Fruit fly (Drosophila melanogaster) whole organism, embryonic: ENCODE results near the gene CG31636.

ENCODE experiments used
- Ada2b ChIP-seq: fragments of 200-800 bp; sonication (Bioruptor generic); IDR thresholded peaks from 2 replicates; pipeline ENCODE4 v1.3.6; 2022; ENCODE audit warnings: missing biosample characterization, missing genetic modification characterization
- Blimp-1 ChIP-seq: fragments of 200-800 bp; sonication (Bioruptor generic); optimal IDR thresholded peaks from 3 replicates; lab custom pipeline; 2018; ENCODE audit warnings: missing biosample characterization, missing genetic modification characterization, mild to moderate bottlenecking, moderate library complexity, missing genetic modification reagents
- C15 ChIP-seq: fragments of 200-800 bp; sonication (Bioruptor generic); IDR thresholded peaks from 3 replicates; pipeline ENCODE4 v1.3.6; 2022; ENCODE audit warnings: missing biosample characterization, missing genetic modification characterization
- CG10366 ChIP-seq: fragments of 200-800 bp; sonication (Bioruptor generic); IDR thresholded peaks from 2 replicates; pipeline ENCODE4 v1.3.6; 2022; ENCODE audit warnings: missing biosample characterization, missing genetic modification characterization
- CG10431 ChIP-seq: fragments of 200-800 bp; sonication (Bioruptor generic); optimal IDR thresholded peaks from 3 replicates; lab custom pipeline; 2018; ENCODE audit warnings: missing biosample characterization, mild to moderate bottlenecking, missing genetic modification characterization
- CG11456 ChIP-seq: fragments of 200-800 bp; sonication (Bioruptor generic); IDR thresholded peaks from 3 replicates; pipeline ENCODE4 v1.3.6; 2022; ENCODE audit warnings: missing biosample characterization, missing genetic modification characterization
- CG12155 ChIP-seq: fragments of 200-800 bp; sonication (Bioruptor generic); optimal IDR thresholded peaks from 3 replicates; lab custom pipeline; 2016; ENCODE audit warnings: missing biosample characterization, missing genetic modification characterization
- CG14441 ChIP-seq: fragments of 200-800 bp; sonication (Bioruptor generic); IDR thresholded peaks from 2 replicates; pipeline ENCODE4 v1.3.6; 2022; ENCODE audit warnings: missing biosample characterization, missing genetic modification characterization
- CG14667 ChIP-seq: fragments of 200-800 bp; sonication (Bioruptor generic); IDR thresholded peaks from 2 replicates; pipeline ENCODE4 v1.3.6; 2022; ENCODE audit warnings: missing biosample characterization, missing genetic modification characterization
- CG15514 ChIP-seq: fragments of 200-800 bp; sonication (Bioruptor generic); optimal IDR thresholded peaks from 3 replicates; lab custom pipeline; 2017; ENCODE audit warnings: missing biosample characterization, missing genetic modification characterization, mild to moderate bottlenecking, moderate library complexity, missing genetic modification reagents
- CG16815 ChIP-seq: fragments of 200-800 bp; sonication (Bioruptor generic); optimal IDR thresholded peaks from 3 replicates; lab custom pipeline; 2017; ENCODE audit warnings: missing biosample characterization, mild to moderate bottlenecking, missing genetic modification characterization
- CG17186 ChIP-seq: fragments of 200-800 bp; sonication (Bioruptor generic); optimal IDR thresholded peaks from 3 replicates; lab custom pipeline; 2017; ENCODE audit warnings: missing biosample characterization, missing genetic modification reagents, missing genetic modification characterization
- CG3163 ChIP-seq: fragments of 200-800 bp; sonication (Bioruptor generic); optimal IDR thresholded peaks from 3 replicates; lab custom pipeline; 2016; ENCODE audit warnings: missing biosample characterization, missing genetic modification characterization
- CG33213 ChIP-seq: fragments of 200-800 bp; sonication (Bioruptor generic); optimal IDR thresholded peaks from 3 replicates; lab custom pipeline; 2016; ENCODE audit warnings: missing biosample characterization, missing genetic modification characterization
- CG3847 ChIP-seq: fragments of 200-800 bp; sonication (Bioruptor generic); IDR thresholded peaks from 2 replicates; pipeline ENCODE4 v1.3.6; 2022; ENCODE audit warnings: missing biosample characterization, missing genetic modification characterization
- CG8290 ChIP-seq, 3 experiments: fragments of 200-800 bp; sonication (Bioruptor generic); optimal IDR thresholded peaks; 2 replicates each; lab custom pipeline; 2016 to 2019; ENCODE audit warnings: missing biosample characterization in 3 of 3, missing genetic modification characterization in 3 of 3, mild to moderate bottlenecking in 2 of 3, moderate library complexity in 1 of 3
- Camta ChIP-seq: fragments of 200-800 bp; sonication (Bioruptor generic); optimal IDR thresholded peaks from 2 replicates; lab custom pipeline; 2016; ENCODE audit warnings: missing biosample characterization, missing genetic modification characterization
- Dad ChIP-seq: fragments of 200-800 bp; sonication (Bioruptor generic); optimal IDR thresholded peaks from 3 replicates; lab custom pipeline; 2016; ENCODE audit warnings: missing biosample characterization, missing genetic modification characterization
- Dbx ChIP-seq: fragments of 200-800 bp; sonication (Bioruptor generic); IDR thresholded peaks from 3 replicates; pipeline ENCODE4 v1.3.6; 2022; ENCODE audit warnings: missing biosample characterization, missing genetic modification characterization
- Dek ChIP-seq: fragments of 200-800 bp; sonication (Bioruptor generic); optimal IDR thresholded peaks from 3 replicates; lab custom pipeline; 2019; ENCODE audit warnings: missing biosample characterization, mild to moderate bottlenecking, missing genetic modification characterization, moderate library complexity
- Fer1 ChIP-seq: fragments of 200-800 bp; sonication (Bioruptor generic); optimal IDR thresholded peaks from 2 replicates; lab custom pipeline; 2017; ENCODE audit warnings: missing biosample characterization, mild to moderate bottlenecking, missing genetic modification characterization
- H2.0 ChIP-seq: fragments of 200-800 bp; sonication (Bioruptor generic); IDR thresholded peaks from 2 replicates; pipeline ENCODE4 v1.3.6; 2022; ENCODE audit warnings: missing biosample characterization, missing genetic modification characterization
- Hmx ChIP-seq: fragments of 200-800 bp; sonication (Bioruptor generic); optimal IDR thresholded peaks from 2 replicates; lab custom pipeline; 2016; ENCODE audit warnings: missing biosample characterization, missing genetic modification characterization
- Hr3 ChIP-seq: fragments of 200-800 bp; sonication (Bioruptor generic); optimal IDR thresholded peaks from 3 replicates; lab custom pipeline; 2016; ENCODE audit warnings: missing biosample characterization, missing genetic modification characterization
- Med ChIP-seq: fragments of 200-800 bp; sonication (Bioruptor generic); peaks from one replicate; lab custom pipeline; 2016; ENCODE audit warnings: missing biosample characterization, missing genetic modification characterization, mild to moderate bottlenecking, inconsistent platforms, moderate library complexity
- Nf-YC ChIP-seq: fragments of 200-800 bp; optimal IDR thresholded peaks from 3 replicates; lab custom pipeline; 2019; ENCODE audit warnings: missing biosample characterization, mild to moderate bottlenecking, missing genetic modification characterization, moderate library complexity
- Rx ChIP-seq: fragments of 200-800 bp; sonication (Bioruptor generic); IDR thresholded peaks from 2 replicates; pipeline ENCODE4 v1.3.6; 2022; ENCODE audit warnings: missing biosample characterization, missing genetic modification characterization
- Sox102F ChIP-seq: fragments of 200-800 bp; sonication (Bioruptor generic); optimal IDR thresholded peaks from 2 replicates; lab custom pipeline; 2018; ENCODE audit warnings: missing biosample characterization, mild to moderate bottlenecking, missing genetic modification characterization, moderate library complexity
- Sry-δ ChIP-seq: fragments of 200-800 bp; sonication (Bioruptor generic); optimal IDR thresholded peaks from 2 replicates; lab custom pipeline; 2016; ENCODE audit warnings: missing biosample characterization, missing genetic modification characterization
- Tbp ChIP-seq: fragments of >200 bp; optimal IDR thresholded peaks from 2 replicates; lab custom pipeline; 2018; ENCODE audit warnings: missing biosample characterization, missing genetic modification characterization
- Xrp1 ChIP-seq: fragments of 200-800 bp; sonication (Bioruptor generic); IDR thresholded peaks from 2 replicates; pipeline ENCODE4 v1.3.6; 2022; ENCODE audit warnings: missing biosample characterization, missing genetic modification characterization
- ash1 ChIP-seq: fragments of 200-800 bp; sonication (Bioruptor generic); optimal IDR thresholded peaks from 2 replicates; lab custom pipeline; 2018; ENCODE audit warnings: missing biosample characterization, mild to moderate bottlenecking, missing genetic modification characterization
- bsh ChIP-seq, 2 experiments: fragments of 200-800 bp; sonication (Bioruptor generic); optimal IDR thresholded peaks; 2 replicates each; lab custom pipeline; 2017 to 2018; ENCODE audit warnings: mild to moderate bottlenecking in 2 of 2, missing biosample characterization in 2 of 2, missing genetic modification characterization in 2 of 2, moderate library complexity in 1 of 2
- chm ChIP-seq: fragments of 200-800 bp; sonication (Bioruptor generic); IDR thresholded peaks from 2 replicates; pipeline ENCODE4 v1.3.6; 2022; ENCODE audit warnings: missing biosample characterization, missing genetic modification characterization
- disco-r ChIP-seq: fragments of 200-800 bp; sonication (Bioruptor generic); optimal IDR thresholded peaks from 2 replicates; lab custom pipeline; 2016; ENCODE audit warnings: missing biosample characterization, missing genetic modification characterization
- ems ChIP-seq: fragments of 200-800 bp; sonication (Bioruptor generic); optimal IDR thresholded peaks from 3 replicates; lab custom pipeline; 2016; ENCODE audit warnings: missing biosample characterization, missing genetic modification characterization
- eyg ChIP-seq: fragments of 200-800 bp; sonication (Bioruptor generic); optimal IDR thresholded peaks from 3 replicates; lab custom pipeline; 2016; ENCODE audit warnings: missing biosample characterization, missing genetic modification characterization
- fd102C ChIP-seq: fragments of 200-800 bp; sonication (Bioruptor generic); optimal IDR thresholded peaks from 2 replicates; lab custom pipeline; 2018; ENCODE audit warnings: missing biosample characterization, mild to moderate bottlenecking, missing genetic modification characterization, moderate library complexity
- grn ChIP-seq: fragments of 200-800 bp; sonication (Bioruptor generic); optimal IDR thresholded peaks from 3 replicates; lab custom pipeline; 2017; ENCODE audit warnings: missing biosample characterization, missing genetic modification characterization
- ham ChIP-seq: fragments of 200-800 bp; sonication (Bioruptor generic); IDR thresholded peaks from 2 replicates; pipeline ENCODE4 v1.3.6; 2022; ENCODE audit warnings: missing biosample characterization, missing genetic modification characterization
- jumu ChIP-seq: fragments of 200-800 bp; sonication (Bioruptor generic); optimal IDR thresholded peaks from 3 replicates; lab custom pipeline; 2016; ENCODE audit warnings: missing biosample characterization, missing genetic modification characterization
- knrl ChIP-seq: fragments of 200-800 bp; sonication (Bioruptor generic); IDR thresholded peaks from 3 replicates; pipeline ENCODE4 v1.3.6; 2022; ENCODE audit warnings: missing biosample characterization, missing genetic modification characterization; ENCODE audit not compliant: partially characterized antibody
- mld ChIP-seq: fragments of 200-800 bp; sonication (Bioruptor generic); IDR thresholded peaks from 3 replicates; pipeline ENCODE4 v1.3.6; 2022; ENCODE audit warnings: missing biosample characterization, missing genetic modification characterization; ENCODE audit not compliant: partially characterized antibody
- nmo ChIP-seq: fragments of 200-800 bp; sonication (Bioruptor generic); optimal IDR thresholded peaks from 2 replicates; lab custom pipeline; 2018; ENCODE audit warnings: missing biosample characterization, mild to moderate bottlenecking, missing genetic modification characterization, moderate library complexity
- onecut ChIP-seq: fragments of 200-800 bp; sonication (Bioruptor generic); IDR thresholded peaks from 2 replicates; pipeline ENCODE4 v1.3.6; 2022; ENCODE audit warnings: missing biosample characterization, missing genetic modification characterization
- otp ChIP-seq: fragments of 200-800 bp; sonication (Bioruptor generic); IDR thresholded peaks from 3 replicates; pipeline ENCODE4, ENCODE4 v1.3.6; 2022; ENCODE audit warnings: missing biosample characterization, missing genetic modification characterization
- pan ChIP-seq, 4 experiments: fragments of >200 bp in 3 of 4; fragments of 200-800 bp in 1 of 4; sonication (Bioruptor generic) in 1 of 4; optimal IDR thresholded peaks in 3 of 4; IDR thresholded peaks in 1 of 4; 2 replicates each; pipeline versions ENCODE4 v1.3.6 to Lab custom; 2017 to 2022; ENCODE audit warnings: missing biosample characterization in 2 of 4, missing genetic modification characterization in 2 of 4, mixed read lengths in 1 of 4
- pum ChIP-seq: fragments of 200-800 bp; sonication (Bioruptor generic); optimal IDR thresholded peaks from 2 replicates; lab custom pipeline; 2016; ENCODE audit warnings: missing biosample characterization, missing genetic modification characterization
- yki ChIP-seq: fragments of >200 bp; optimal IDR thresholded peaks from 3 replicates; lab custom pipeline; 2018
- zen2 ChIP-seq: fragments of 200-800 bp; sonication (Bioruptor generic); IDR thresholded peaks from 3 replicates; pipeline ENCODE4 v1.3.6; 2022; ENCODE audit warnings: missing biosample characterization, missing genetic modification characterization; ENCODE audit not compliant: partially characterized antibody

CG31636 gene

dm6 chr2L:6612477-6613004 lies 45.4 kb downstream of the CG31636 start (continued):
- TF ChIP-seq pan (optimal IDR thresholded peaks at IDR 0.05; lab: Kevin White, UChicago) (no peak), pan (GFP tag; optimal IDR thresholded peaks at IDR 0.05 in 1 of 2, IDR thresholded peaks at IDR 0.05 in 1 of 2) (peak in 1 of 2 experiments; percentile 100), Ada2b (GFP tag; lab: Robert Waterston, UW) (peak; percentile 100), Hr3 (GFP tag; lab: Kevin White, UChicago) (peak; percentile 100), eyg (peak; percentile 100), CG8290 (GFP tag; optimal IDR thresholded peaks at IDR 0.05; lab: Kevin White, UChicago) (peak; percentile 100), CG8290 (tag; optimal IDR thresholded peaks at IDR 0.05; lab: Kevin White, UChicago) (peak; percentile 100), ems (GFP tag; lab: Kevin White, UChicago) (peak; percentile 100), jumu (peak; percentile 100), Fer1 (GFP tag; lab: Kevin White, UChicago) (peak; percentile 100), CG15514 (GFP tag; lab: Kevin White, UChicago) (peak; percentile 97), C15 (peak; percentile 100), Dbx (GFP tag; lab: Robert Waterston, UW) (peak; percentile 100), H2.0 (peak; percentile 100), yki (lab: Kevin White, UChicago) (no peak), onecut (GFP tag; lab: Robert Waterston, UW) (peak; percentile 100), CG10431 (GFP tag; lab: Kevin White, UChicago) (peak; percentile 99), otp (GFP tag; lab: Robert Waterston, UW) (peak; percentile 100), CG14441 (GFP tag; lab: Robert Waterston, UW) (peak; percentile 100), CG3847 (GFP tag; lab: Robert Waterston, UW) (peak; percentile 100), Blimp-1 (peak; percentile 100), Sox102F (peak; percentile 100), ham (GFP tag; lab: Robert Waterston, UW) (peak; percentile 100), Camta (GFP tag; lab: Kevin White, UChicago) (peak; percentile 100), bsh (GFP tag; optimal IDR thresholded peaks at IDR 0.05; lab: Kevin White, UChicago) (peak; percentile 100), CG17186 (GFP tag; lab: Kevin White, UChicago) (peak; percentile 98), zen2 (GFP tag; lab: Robert Waterston, UW) (no peak), fd102C (GFP tag; lab: Kevin White, UChicago) (peak; percentile 96), pum (GFP tag; lab: Kevin White, UChicago) (peak; percentile 100), Nf-YC (tag; lab: Kevin White, UChicago) (peak; percentile 97), Sry-δ (GFP tag; lab: Kevin White, UChicago) (peak; percentile 92), CG33213 (GFP tag; lab: Kevin White, UChicago) (peak; percentile 100), Dek (peak; percentile 100), CG16815 (GFP tag; lab: Kevin White, UChicago) (peak; percentile 100), Tbp (GFP tag; lab: Kevin White, UChicago) (no peak), CG10366 (GFP tag; lab: Robert Waterston, UW) (peak; percentile 100), chm (peak; percentile 100), CG14667 (GFP tag; lab: Robert Waterston, UW) (peak; percentile 100), Med (GFP tag; lab: Kevin White, UChicago) (peak; percentile 100), Dad (GFP tag; lab: Kevin White, UChicago) (peak; percentile 100), mld (GFP tag; lab: Robert Waterston, UW) (no peak), Hmx (GFP tag; lab: Kevin White, UChicago) (peak; percentile 99), Xrp1 (peak; percentile 100), CG12155 (GFP tag; lab: Kevin White, UChicago) (peak; percentile 100), grn (GFP tag; lab: Kevin White, UChicago) (peak; percentile 100), nmo (GFP tag; lab: Kevin White, UChicago) (peak; percentile 100), ash1 (peak; percentile 100), CG11456 (peak; percentile 100), Rx (GFP tag; lab: Robert Waterston, UW) (peak; percentile 100), knrl (GFP tag; lab: Robert Waterston, UW) (peak; percentile 59; the same call in 2 of the 3 replicates), disco-r (GFP tag; lab: Kevin White, UChicago) (peak; percentile 100), CG3163 (GFP tag; lab: Kevin White, UChicago) (peak; percentile 98)
